Fruit fly (Drosophila melanogaster) whole organism, embryonic: Measurements from ENCODE around the gene CG2818.
A peak's percentile ranks its signal among the peaks of the same experiment; 100 is the strongest.

Experiments used
- CG1024 ChIP-seq: fragments of 200-800 bp; sonication (Bioruptor generic); IDR thresholded peaks from 2 replicates; pipeline ENCODE4 v1.3.6; 2022; ENCODE audit warnings: missing biosample characterization, missing genetic modification characterization
- CG10565 ChIP-seq: fragments of 200-800 bp; sonication (Bioruptor generic); optimal IDR thresholded peaks from 3 replicates; lab custom pipeline; 2016; ENCODE audit warnings: missing biosample characterization, mild to moderate bottlenecking, missing genetic modification characterization
- CG11247 ChIP-seq: fragments of 200-800 bp; sonication (Bioruptor generic); IDR thresholded peaks from 2 replicates; pipeline ENCODE4 v1.3.6; 2022; ENCODE audit warnings: missing biosample characterization, missing genetic modification characterization
- CG11504 ChIP-seq: fragments of 200-800 bp; sonication (Bioruptor generic); optimal IDR thresholded peaks from 3 replicates; lab custom pipeline; 2019; ENCODE audit warnings: missing biosample characterization, mild to moderate bottlenecking, missing genetic modification characterization, moderate library complexity
- CG11723 ChIP-seq: fragments of 200-800 bp; sonication (Bioruptor generic); optimal IDR thresholded peaks from 2 replicates; lab custom pipeline; 2017; ENCODE audit warnings: missing biosample characterization, mild to moderate bottlenecking, missing genetic modification characterization
- CG12155 ChIP-seq: fragments of 200-800 bp; sonication (Bioruptor generic); optimal IDR thresholded peaks from 3 replicates; lab custom pipeline; 2016; ENCODE audit warnings: missing biosample characterization, missing genetic modification characterization
- CG12236 ChIP-seq: fragments of 200-800 bp; sonication (Bioruptor generic); optimal IDR thresholded peaks from 2 replicates; lab custom pipeline; 2016; ENCODE audit warnings: missing biosample characterization, missing genetic modification characterization
- CG12769 ChIP-seq: fragments of 200-800 bp; sonication (Bioruptor generic); optimal IDR thresholded peaks from 2 replicates; lab custom pipeline; 2019; ENCODE audit warnings: missing biosample characterization, mild to moderate bottlenecking, missing genetic modification characterization, moderate library complexity
- CG12942 ChIP-seq: fragments of 200-800 bp; sonication (Bioruptor generic); optimal IDR thresholded peaks from 3 replicates; lab custom pipeline; 2016; ENCODE audit warnings: missing biosample characterization, missing genetic modification characterization
- CG14014 ChIP-seq: fragments of 200-800 bp; sonication (Bioruptor generic); IDR thresholded peaks from 2 replicates; pipeline ENCODE4 v1.3.6; 2022; ENCODE audit warnings: missing biosample characterization, missing genetic modification characterization
- CG16863 ChIP-seq: fragments of 200-800 bp; sonication (Bioruptor generic); optimal IDR thresholded peaks from 3 replicates; lab custom pipeline; 2016; ENCODE audit warnings: missing biosample characterization, missing genetic modification characterization
- CG1792 ChIP-seq: fragments of 200-800 bp; sonication (Bioruptor generic); optimal IDR thresholded peaks from 2 replicates; lab custom pipeline; 2016; ENCODE audit warnings: missing biosample characterization, missing genetic modification characterization
- CG2678 ChIP-seq: fragments of 200-800 bp; sonication (Bioruptor generic); optimal IDR thresholded peaks from 3 replicates; lab custom pipeline; 2019; ENCODE audit warnings: missing biosample characterization, mild to moderate bottlenecking, missing genetic modification characterization, moderate library complexity
- CG2875 ChIP-seq: fragments of 200-800 bp; sonication (Bioruptor generic); optimal IDR thresholded peaks from 2 replicates; lab custom pipeline; 2017; ENCODE audit warnings: missing biosample characterization, mild to moderate bottlenecking, missing genetic modification characterization, missing genetic modification reagents
- CG31224 ChIP-seq: fragments of 200-800 bp; sonication (Bioruptor generic); IDR thresholded peaks from 2 replicates; pipeline ENCODE4 v1.3.6; 2022; ENCODE audit warnings: missing biosample characterization, missing genetic modification characterization
- CG6254 ChIP-seq: fragments of 200-800 bp; sonication (Bioruptor generic); optimal IDR thresholded peaks from 3 replicates; lab custom pipeline; 2017; ENCODE audit warnings: mild to moderate bottlenecking, missing biosample characterization, missing genetic modification reagents, missing genetic modification characterization
- CG7556 ChIP-seq: fragments of 200-800 bp; sonication (Bioruptor generic); optimal IDR thresholded peaks from 2 replicates; lab custom pipeline; 2017; ENCODE audit warnings: missing biosample characterization, mild to moderate bottlenecking, missing genetic modification characterization
- CG7839 ChIP-seq: fragments of 200-800 bp; sonication (Bioruptor generic); optimal IDR thresholded peaks from 3 replicates; lab custom pipeline; 2018; ENCODE audit warnings: missing biosample characterization, mild to moderate bottlenecking, missing genetic modification characterization, moderate library complexity
- CG9437 ChIP-seq: fragments of 200-800 bp; sonication (Bioruptor generic); optimal IDR thresholded peaks from 2 replicates; lab custom pipeline; 2018; ENCODE audit warnings: missing biosample characterization, mild to moderate bottlenecking, missing genetic modification characterization
- CG9932 ChIP-seq: fragments of 200-800 bp; sonication (Bioruptor generic); IDR thresholded peaks from 2 replicates; pipeline ENCODE4 v1.3.6; 2022; ENCODE audit warnings: missing biosample characterization, missing genetic modification characterization
- CHES-1-like ChIP-seq: fragments of 200-800 bp; sonication (Bioruptor generic); optimal IDR thresholded peaks from 2 replicates; lab custom pipeline; 2016; ENCODE audit warnings: missing biosample characterization, missing genetic modification characterization
- Doc2 ChIP-seq: fragments of 200-800 bp; sonication (Bioruptor generic); IDR thresholded peaks from 2 replicates; pipeline ENCODE4 v1.3.6; 2022; ENCODE audit warnings: missing biosample characterization, missing genetic modification characterization
- Dp ChIP-seq: fragments of 200-800 bp; sonication (Bioruptor generic); optimal IDR thresholded peaks from 2 replicates; lab custom pipeline; 2018; ENCODE audit warnings: missing biosample characterization, mild to moderate bottlenecking, missing genetic modification characterization, moderate library complexity
- Drgx ChIP-seq: fragments of 200-800 bp; sonication (Bioruptor generic); IDR thresholded peaks from 2 replicates; pipeline ENCODE4 v1.3.6; 2022; ENCODE audit warnings: missing biosample characterization, missing genetic modification characterization
- HLHmδ ChIP-seq: fragments of 200-800 bp; sonication (Bioruptor generic); optimal IDR thresholded peaks from 2 replicates; lab custom pipeline; 2018; ENCODE audit warnings: missing biosample characterization, mild to moderate bottlenecking, missing genetic modification characterization, moderate library complexity
- Hand ChIP-seq: fragments of 200-800 bp; sonication (Bioruptor generic); optimal IDR thresholded peaks from 2 replicates; lab custom pipeline; 2017; ENCODE audit warnings: mild to moderate bottlenecking, missing biosample characterization, missing genetic modification reagents, missing genetic modification characterization
- Hmr ChIP-seq: fragments of 200-800 bp; sonication (Bioruptor generic); optimal IDR thresholded peaks from 3 replicates; lab custom pipeline; 2017; ENCODE audit warnings: mild to moderate bottlenecking, missing biosample characterization, missing genetic modification reagents, missing genetic modification characterization
- Hsf ChIP-seq: fragments of 200-800 bp; sonication (Bioruptor generic); optimal IDR thresholded peaks from 3 replicates; lab custom pipeline; 2016; ENCODE audit warnings: missing biosample characterization, missing genetic modification characterization
- NC2α ChIP-seq: fragments of 200-800 bp; sonication (Bioruptor generic); optimal IDR thresholded peaks from 2 replicates; lab custom pipeline; 2016; ENCODE audit warnings: missing biosample characterization, missing genetic modification characterization
- NK7.1 ChIP-seq: fragments of 200-800 bp; sonication (Bioruptor generic); optimal IDR thresholded peaks from 3 replicates; lab custom pipeline; 2016; ENCODE audit warnings: missing biosample characterization, missing genetic modification characterization
- Poxn ChIP-seq: fragments of 200-800 bp; sonication (Bioruptor generic); IDR thresholded peaks from 2 replicates; pipeline ENCODE4 v1.3.6; 2022; ENCODE audit warnings: missing biosample characterization, missing genetic modification characterization
- Xrp1 ChIP-seq: fragments of 200-800 bp; sonication (Bioruptor generic); IDR thresholded peaks from 2 replicates; pipeline ENCODE4 v1.3.6; 2022; ENCODE audit warnings: missing biosample characterization, missing genetic modification characterization
- abd-A ChIP-seq: fragments of 200-800 bp; sonication (Bioruptor generic); optimal IDR thresholded peaks from 3 replicates; lab custom pipeline; 2019; ENCODE audit warnings: missing biosample characterization, mild to moderate bottlenecking, missing genetic modification characterization, moderate library complexity
- amos ChIP-seq: fragments of 200-800 bp; sonication (Bioruptor generic); IDR thresholded peaks from 2 replicates; pipeline ENCODE4 v1.3.6; 2022; ENCODE audit warnings: missing biosample characterization, missing genetic modification characterization; ENCODE audit not compliant: partially characterized antibody
- bowl ChIP-seq: fragments of 200-800 bp; sonication (Bioruptor generic); IDR thresholded peaks from 2 replicates; pipeline ENCODE4 v1.3.6; 2022; ENCODE audit warnings: missing biosample characterization, missing genetic modification characterization
- cato ChIP-seq: fragments of 200-800 bp; sonication (Bioruptor generic); optimal IDR thresholded peaks from 2 replicates; lab custom pipeline; 2016; ENCODE audit warnings: missing biosample characterization, missing genetic modification characterization, borderline replicate concordance
- cwo ChIP-seq: fragments of 200-800 bp; sonication (Bioruptor generic); optimal IDR thresholded peaks from 3 replicates; lab custom pipeline; 2017; ENCODE audit warnings: missing biosample characterization, missing genetic modification characterization, mild to moderate bottlenecking, moderate library complexity, missing genetic modification reagents
- en ChIP-seq: fragments of 200-800 bp; sonication (Bioruptor generic); optimal IDR thresholded peaks from 2 replicates; lab custom pipeline; 2016; ENCODE audit warnings: missing biosample characterization, missing genetic modification characterization
- fd64A ChIP-seq: fragments of 200-800 bp; sonication (Bioruptor generic); optimal IDR thresholded peaks from 3 replicates; lab custom pipeline; 2018; ENCODE audit warnings: missing biosample characterization, mild to moderate bottlenecking, missing genetic modification characterization
- fd96Cb ChIP-seq: fragments of 200-800 bp; sonication (Bioruptor generic); optimal IDR thresholded peaks from 2 replicates; lab custom pipeline; 2018; ENCODE audit warnings: missing biosample characterization, mild to moderate bottlenecking, missing genetic modification characterization, moderate library complexity
- gem ChIP-seq: fragments of 200-800 bp; sonication (Bioruptor generic); optimal IDR thresholded peaks from 2 replicates; lab custom pipeline; 2019; ENCODE audit warnings: missing biosample characterization, mild to moderate bottlenecking, missing genetic modification characterization, moderate library complexity
- grau ChIP-seq: fragments of 200-800 bp; optimal IDR thresholded peaks from 3 replicates; lab custom pipeline; 2019; ENCODE audit warnings: missing biosample characterization, mild to moderate bottlenecking, missing genetic modification characterization, moderate library complexity
- grn ChIP-seq: fragments of 200-800 bp; sonication (Bioruptor generic); optimal IDR thresholded peaks from 3 replicates; lab custom pipeline; 2017; ENCODE audit warnings: missing biosample characterization, missing genetic modification characterization
- gsb-n ChIP-seq: fragments of 200-800 bp; sonication (Bioruptor generic); optimal IDR thresholded peaks from 3 replicates; lab custom pipeline; 2018; ENCODE audit warnings: missing biosample characterization, mild to moderate bottlenecking, missing genetic modification characterization
- odd ChIP-seq: fragments of 200-800 bp; sonication (Bioruptor generic); optimal IDR thresholded peaks from 2 replicates; lab custom pipeline; 2017; ENCODE audit warnings: missing biosample characterization, mild to moderate bottlenecking, missing genetic modification characterization
- pnt ChIP-seq: fragments of 200-800 bp; sonication (Bioruptor generic); optimal IDR thresholded peaks from 3 replicates; lab custom pipeline; 2016; ENCODE audit warnings: missing biosample characterization, missing genetic modification characterization
- prd ChIP-seq, 3 experiments: fragments of >200 bp in 2 of 3; fragments of 200-800 bp in 1 of 3; sonication (Bioruptor generic) in 1 of 3; optimal IDR thresholded peaks in 2 of 3; IDR thresholded peaks in 1 of 3; 2 replicates in 2 of 3; 3 replicates in 1 of 3; pipeline versions ENCODE4 v1.3.6 to Lab custom; 2017 to 2022; ENCODE audit warnings: missing biosample characterization in 1 of 3, missing genetic modification characterization in 1 of 3
- so ChIP-seq: fragments of 200-800 bp; sonication (Bioruptor generic); IDR thresholded peaks from 3 replicates; pipeline ENCODE4 v1.3.6; 2022; ENCODE audit warnings: missing biosample characterization, missing genetic modification characterization
- ssp ChIP-seq: fragments of 200-800 bp; sonication (Bioruptor generic); IDR thresholded peaks from 2 replicates; pipeline ENCODE4 v1.3.6; 2022; ENCODE audit warnings: missing biosample characterization, missing genetic modification characterization
- tio ChIP-seq: fragments of 200-800 bp; sonication (Bioruptor generic); optimal IDR thresholded peaks from 2 replicates; lab custom pipeline; 2017; ENCODE audit warnings: missing biosample characterization, missing genetic modification characterization, inconsistent platforms
- vfl ChIP-seq: fragments of 200-800 bp; sonication (Bioruptor generic); optimal IDR thresholded peaks from 2 replicates; lab custom pipeline; 2016; ENCODE audit warnings: missing biosample characterization, missing genetic modification characterization
- wdn ChIP-seq: fragments of 200-800 bp; sonication (Bioruptor generic); IDR thresholded peaks from 2 replicates; pipeline ENCODE4 v1.3.6; 2022; ENCODE audit warnings: missing biosample characterization, missing genetic modification characterization

CG2818 gene

dm6 chr2L:3737682-3738081 is 24.5 kb downstream of the CG2818 start (continued):
- TF ChIP-seq HLHmδ (GFP tag; lab: Kevin White, UChicago) (no peak), CG14014 (no peak), Dp (GFP tag; lab: Kevin White, UChicago) (no peak), wdn (GFP tag; lab: Robert Waterston, UW) (no peak), NK7.1 (no peak), grn (GFP tag; lab: Kevin White, UChicago) (no peak), so (GFP tag; lab: Robert Waterston, UW) (no peak), CG6254 (no peak), CG9932 (GFP tag; lab: Robert Waterston, UW) (no peak), abd-A (tag; lab: Kevin White, UChicago) (no peak), Xrp1 (no peak), gsb-n (tag; lab: Kevin White, UChicago) (no peak), bowl (GFP tag; lab: Robert Waterston, UW) (no peak), cwo (GFP tag; lab: Kevin White, UChicago) (no peak), CHES-1-like (GFP tag; lab: Kevin White, UChicago) (no peak), prd (optimal IDR thresholded peaks at IDR 0.05; lab: Kevin White, UChicago) (no peak), prd (GFP tag; IDR thresholded peaks at IDR 0.05; lab: Robert Waterston, UW) (no peak), cato (GFP tag; lab: Kevin White, UChicago) (no peak), fd64A (GFP tag; lab: Kevin White, UChicago) (no peak), Drgx (GFP tag; lab: Robert Waterston, UW) (no peak), CG16863 (GFP tag; lab: Kevin White, UChicago) (no peak), gem (tag; lab: Kevin White, UChicago) (peak; percentile 21), pnt (GFP tag; lab: Kevin White, UChicago) (no peak), CG2875 (GFP tag; lab: Kevin White, UChicago) (no peak), CG11723 (GFP tag; lab: Kevin White, UChicago) (no peak), amos (GFP tag; lab: Robert Waterston, UW) (no peak), en (GFP tag; lab: Kevin White, UChicago) (no peak), CG31224 (GFP tag; lab: Robert Waterston, UW) (no peak), CG10565 (no peak), Hmr (GFP tag; lab: Kevin White, UChicago) (peak; percentile 27), ssp (GFP tag; lab: Robert Waterston, UW) (no peak), odd (no peak), CG12155 (GFP tag; lab: Kevin White, UChicago) (no peak), grau (peak; percentile 35), CG11247 (GFP tag; lab: Robert Waterston, UW) (no peak), Poxn (GFP tag; lab: Robert Waterston, UW) (no peak), Doc2 (GFP tag; lab: Robert Waterston, UW) (no peak), CG11504 (peak; percentile 45), CG9437 (GFP tag; lab: Kevin White, UChicago) (no peak), fd96Cb (tag; lab: Kevin White, UChicago) (no peak), CG7839 (tag; lab: Kevin White, UChicago) (peak; percentile 42), CG7556 (GFP tag; lab: Kevin White, UChicago) (peak; percentile 47), NC2α (GFP tag; lab: Kevin White, UChicago) (no peak), Hand (GFP tag; lab: Kevin White, UChicago) (peak; percentile 25), CG12942 (GFP tag; lab: Kevin White, UChicago) (no peak), CG1024 (GFP tag; lab: Robert Waterston, UW) (no peak), CG1792 (GFP tag; lab: Kevin White, UChicago) (no peak), CG12769 (tag; lab: Kevin White, UChicago) (no peak), vfl (no peak), tio (GFP tag; lab: Kevin White, UChicago) (peak; percentile 17), CG12236 (GFP tag; lab: Kevin White, UChicago) (no peak), CG2678 (tag; lab: Kevin White, UChicago) (peak; percentile 51), Hsf (GFP tag; lab: Kevin White, UChicago) (no peak)
